Worm (Caenorhabditis elegans) whole organism, late embryonic: Measurements from ENCODE around the gene fust-1.

ENCODE experiments used
- C38D4.7 ChIP-seq: fragments of 200-800 bp; sonication (Bioruptor generic); optimal IDR thresholded peaks from 2 replicates; lab custom pipeline; 2018; ENCODE audit warnings: mild to moderate bottlenecking, missing genetic modification characterization, moderate library complexity, missing compliant biosample characterization
- K02D7.2 ChIP-seq: sonication (generic microtip); optimal IDR thresholded peaks from 2 replicates; lab custom pipeline; 2017; ENCODE audit warnings: mild to moderate bottlenecking, missing genetic modification characterization, missing compliant biosample characterization
- K09A11.1 ChIP-seq: sonication (generic microtip); optimal IDR thresholded peaks from 2 replicates; lab custom pipeline; 2017; ENCODE audit warnings: antibody characterized with exemption, mild to moderate bottlenecking, missing genetic modification characterization, missing compliant biosample characterization; ENCODE audit not compliant: insufficient read depth
- T23F11.4 ChIP-seq: fragments of 200-800 bp; sonication (Bioruptor generic); optimal IDR thresholded peaks from 2 replicates; lab custom pipeline; 2018; ENCODE audit warnings: mild to moderate bottlenecking, missing genetic modification characterization, missing compliant biosample characterization
- ahr-1 ChIP-seq: sonication (generic microtip); optimal IDR thresholded peaks from 2 replicates; lab custom pipeline; 2016; ENCODE audit warnings: missing genetic modification characterization, missing compliant biosample characterization
- ceh-2 ChIP-seq: sonication (generic microtip); optimal IDR thresholded peaks from 2 replicates; lab custom pipeline; 2016; ENCODE audit warnings: missing genotype, missing genetic modification characterization, missing compliant biosample characterization
- ceh-30 ChIP-seq: fragments of 150-350 bp; optimal IDR thresholded peaks from 2 replicates; lab custom pipeline; 2014; ENCODE audit warnings: missing biosample characterization, missing genetic modification characterization
- ceh-34 ChIP-seq: sonication (generic microtip); optimal IDR thresholded peaks from 2 replicates; lab custom pipeline; 2016; ENCODE audit warnings: mild to moderate bottlenecking, missing genetic modification characterization, missing compliant biosample characterization
- ceh-45 ChIP-seq: fragments of 200-800 bp; sonication (Bioruptor generic); IDR thresholded peaks from 2 replicates; pipeline ENCODE4 v1.3.6; 2022; ENCODE audit warnings: missing genetic modification reagents, missing genetic modification characterization, missing compliant biosample characterization
- ceh-48 ChIP-seq: sonication (generic microtip); optimal IDR thresholded peaks from 2 replicates; lab custom pipeline; 2016; ENCODE audit warnings: missing genetic modification characterization, inconsistent platforms, missing compliant biosample characterization
- ceh-9 ChIP-seq: sonication (generic microtip); optimal IDR thresholded peaks from 2 replicates; lab custom pipeline; 2016; ENCODE audit warnings: mild to moderate bottlenecking, missing genetic modification characterization, inconsistent platforms, missing compliant biosample characterization
- che-1 ChIP-seq: sonication (generic microtip); optimal IDR thresholded peaks from 2 replicates; lab custom pipeline; 2016; ENCODE audit warnings: mild to moderate bottlenecking, missing genetic modification characterization, missing compliant biosample characterization
- dmd-4 ChIP-seq: sonication (generic microtip); optimal IDR thresholded peaks from 2 replicates; lab custom pipeline; 2016; ENCODE audit warnings: borderline replicate concordance, missing genetic modification characterization, missing compliant biosample characterization
- dve-1 ChIP-seq: sonication (generic microtip); optimal IDR thresholded peaks from 2 replicates; lab custom pipeline; 2017; ENCODE audit warnings: antibody characterized with exemption, mild to moderate bottlenecking, missing genetic modification characterization, missing compliant biosample characterization
- elt-4 ChIP-seq: sonication (generic microtip); optimal IDR thresholded peaks from 2 replicates; lab custom pipeline; 2016; ENCODE audit warnings: missing genetic modification characterization, missing compliant biosample characterization
- eyg-1 ChIP-seq: sonication (generic microtip); optimal IDR thresholded peaks from 2 replicates; lab custom pipeline; 2016; ENCODE audit warnings: missing genotype, missing genetic modification characterization, missing compliant biosample characterization
- fkh-10 ChIP-seq: fragments of 150-350 bp; optimal IDR thresholded peaks from 2 replicates; lab custom pipeline; 2014; ENCODE audit warnings: missing biosample characterization, missing genetic modification reagents, missing genetic modification characterization
- hlh-15 ChIP-seq: sonication (generic microtip); optimal IDR thresholded peaks from 2 replicates; lab custom pipeline; 2016; ENCODE audit warnings: missing genetic modification characterization, missing compliant biosample characterization
- lin-11 ChIP-seq: fragments of 200-800 bp; sonication (Bioruptor generic); optimal IDR thresholded peaks from 2 replicates; lab custom pipeline; 2018; ENCODE audit warnings: mild to moderate bottlenecking, missing genetic modification characterization, missing compliant biosample characterization
- madf-2 ChIP-seq: sonication (generic microtip); optimal IDR thresholded peaks from 2 replicates; lab custom pipeline; 2017; ENCODE audit warnings: missing genetic modification characterization, missing compliant biosample characterization
- nfya-1 ChIP-seq: sonication (generic microtip); optimal IDR thresholded peaks from 2 replicates; lab custom pipeline; 2017; ENCODE audit warnings: missing genetic modification characterization, mild to moderate bottlenecking, missing compliant biosample characterization, antibody characterized with exemption, moderate library complexity
- nhr-11 ChIP-seq: fragments of 150-350 bp; optimal IDR thresholded peaks from 2 replicates; lab custom pipeline; 2014; ENCODE audit warnings: missing biosample characterization, missing genetic modification characterization
- odd-2 ChIP-seq: sonication (generic microtip); optimal IDR thresholded peaks from 2 replicates; lab custom pipeline; 2017; ENCODE audit warnings: antibody characterized with exemption, mild to moderate bottlenecking, missing genetic modification characterization, missing compliant biosample characterization
- pag-3 ChIP-seq: sonication (generic microtip); optimal IDR thresholded peaks from 2 replicates; lab custom pipeline; 2016; ENCODE audit warnings: missing compliant biosample characterization, missing genetic modification characterization, borderline replicate concordance
- pat-9 ChIP-seq: fragments of 200-800 bp; sonication (Bioruptor generic); optimal IDR thresholded peaks from 2 replicates; lab custom pipeline; 2018; ENCODE audit warnings: mild to moderate bottlenecking, missing genetic modification characterization, moderate library complexity, missing compliant biosample characterization
- pax-1 ChIP-seq: fragments of 150-350 bp; optimal IDR thresholded peaks from 2 replicates; lab custom pipeline; 2014; ENCODE audit warnings: missing biosample characterization, missing genetic modification characterization
- sox-2 ChIP-seq: fragments of 200-800 bp; sonication (Bioruptor generic); IDR thresholded peaks from 2 replicates; pipeline ENCODE4 v1.3.6; 2022; ENCODE audit warnings: missing genetic modification reagents, missing genetic modification characterization, missing compliant biosample characterization
- sox-4 ChIP-seq: sonication (generic microtip); optimal IDR thresholded peaks from 2 replicates; lab custom pipeline; 2017; ENCODE audit warnings: mild to moderate bottlenecking, missing genetic modification characterization, inconsistent platforms, missing compliant biosample characterization
- tbx-2 ChIP-seq: sonication (generic microtip); optimal IDR thresholded peaks from 2 replicates; lab custom pipeline; 2016; ENCODE audit warnings: missing genetic modification characterization, missing compliant biosample characterization
- tbx-7 ChIP-seq: sonication (generic microtip); optimal IDR thresholded peaks from 2 replicates; lab custom pipeline; 2016; ENCODE audit warnings: missing genotype, missing genetic modification characterization, missing compliant biosample characterization
- unc-3 ChIP-seq, 2 experiments: fragments of 200-800 bp in 1 of 2; sonication (Bioruptor generic) in 1 of 2; sonication (generic microtip) in 1 of 2; conservative IDR thresholded peaks in 1 of 2; optimal IDR thresholded peaks in 1 of 2; 2 replicates each; pipeline versions ENCODE4 v1.3.6 to Lab custom; 2016 to 2022; ENCODE audit warnings: missing compliant biosample characterization in 2 of 2, missing genetic modification characterization in 2 of 2, missing genetic modification reagents in 1 of 2
- zip-5 ChIP-seq: sonication (generic microtip); optimal IDR thresholded peaks from 2 replicates; lab custom pipeline; 2016; ENCODE audit warnings: missing genetic modification characterization, missing compliant biosample characterization

fust-1 gene

ce11 chrII:7200051-7200599 lies 47.7 kb downstream of the fust-1 start, which contains the start of gene pcrg-1 (continued):
- TF ChIP-seq hlh-15 (tag; lab: Kevin White, UChicago) (peak; percentile 71), eyg-1 (tag; lab: Kevin White, UChicago) (peak; percentile 80), nfya-1 (tag; lab: Kevin White, UChicago) (peak; percentile 45), ceh-30 (tag; lab: Kevin White, UChicago) (no peak), ceh-34 (tag; lab: Kevin White, UChicago) (peak; percentile 84), ceh-9 (tag; lab: Kevin White, UChicago) (peak; percentile 72), K02D7.2 (peak; percentile 74), nhr-11 (tag; lab: Kevin White, UChicago) (no peak), pat-9 (tag; lab: Kevin White, UChicago) (peak; percentile 88), odd-2 (tag; lab: Kevin White, UChicago) (no peak), K09A11.1 (tag; lab: Kevin White, UChicago) (peak; percentile 43), ceh-2 (tag; lab: Kevin White, UChicago) (peak; percentile 78), madf-2 (tag; lab: Kevin White, UChicago) (peak; percentile 85), ceh-48 (tag; lab: Kevin White, UChicago) (peak; percentile 74), pax-1 (no peak), sox-4 (tag; lab: Kevin White, UChicago) (peak; percentile 85), che-1 (tag; lab: Kevin White, UChicago) (peak; percentile 91)

- TF ChIP-seq lin-11 (tag; lab: Kevin White, UChicago) (no peak), T23F11.4 (no peak), nhr-11 (tag; lab: Kevin White, UChicago) (no peak)
These were observed 50.7 kb downstream of the fust-1 start, which contains the start of gene srd-56 for ce11 chrII:7203110-7203509. TSS of gene srd-56 (minus strand) at chrII:7203210.

- TF ChIP-seq ceh-2 (tag; lab: Kevin White, UChicago): no peak
- TF ChIP-seq unc-3 (GFP tag; conservative IDR thresholded peaks at IDR 0.05; lab: Robert Waterston, UW): no peak
- TF ChIP-seq unc-3 (tag; optimal IDR thresholded peaks at IDR 0.05; lab: Kevin White, UChicago): no peak
- TF ChIP-seq dmd-4 (tag; lab: Kevin White, UChicago): no peak
- TF ChIP-seq pax-1: no peak
- TF ChIP-seq tbx-7: no peak
- no peak for TF ChIP-seq dve-1 (tag; lab: Kevin White, UChicago)
- no peak for TF ChIP-seq hlh-15 (tag; lab: Kevin White, UChicago)
- no peak for TF ChIP-seq madf-2 (tag; lab: Kevin White, UChicago)
- TF ChIP-seq tbx-2: no peak
- no peak for TF ChIP-seq sox-2
- no peak for TF ChIP-seq pag-3 (tag; lab: Kevin White, UChicago)
- TF ChIP-seq ceh-45: no peak
- no peak for TF ChIP-seq fkh-10 (GFP tag; lab: Kevin White, UChicago)
- TF ChIP-seq che-1 (tag; lab: Kevin White, UChicago): no peak
- TF ChIP-seq ceh-34 (tag; lab: Kevin White, UChicago): no peak
- TF ChIP-seq ceh-48 (tag; lab: Kevin White, UChicago): no peak
- no peak for TF ChIP-seq C38D4.7 (GFP tag; lab: Kevin White, UChicago)
- no peak for TF ChIP-seq ahr-1
- TF ChIP-seq zip-5: no peak
- TF ChIP-seq elt-4 (tag; lab: Kevin White, UChicago): no peak
- TF ChIP-seq, all 69 proteins: peak for 0
These were observed 52.6 kb downstream of the fust-1 start, which contains the start of gene srd-58 for ce11 chrII:7204951-7205350. TSS of gene srd-58 (minus strand) at chrII:7205051.
